Fruit fly (Drosophila melanogaster): Measurements from ENCODE around the gene Ets97D.
A peak's percentile ranks its signal among the peaks of the same experiment; 100 is the strongest.

Ets97D gene

DNA sequence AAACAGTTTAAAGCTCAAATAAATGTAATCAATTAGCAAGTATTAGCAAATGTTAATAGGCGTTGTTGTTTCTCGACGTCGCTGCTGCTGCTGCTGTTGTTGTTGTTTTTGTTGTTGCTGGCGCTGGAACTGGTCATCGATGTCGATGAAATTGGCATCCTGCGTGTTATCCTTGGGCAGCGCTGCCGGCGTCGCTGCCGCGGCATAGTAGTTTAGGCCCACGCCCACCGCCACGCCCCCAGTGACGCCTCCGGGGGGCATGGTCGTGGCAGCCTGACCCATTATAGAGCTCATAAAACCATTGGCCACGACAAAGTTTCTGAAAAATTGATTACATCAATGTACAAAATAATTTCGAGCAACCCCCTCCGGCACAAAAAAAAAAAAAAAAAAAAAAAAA is 35.8 kb downstream of the Ets97D start:
- TF ChIP-seq tj (GFP tag; optimal IDR thresholded peaks at IDR 0.05), result no peak
- TF ChIP-seq CG7045 (GFP tag; optimal IDR thresholded peaks at IDR 0.05), result no peak
- TF ChIP-seq toe (GFP tag; optimal IDR thresholded peaks at IDR 0.05), result no peak
- no peak for TF ChIP-seq ovo (GFP tag; optimal IDR thresholded peaks at IDR 0.05)
- TF ChIP-seq kay (GFP tag; ENCODE audit: borderline replicate concordance), result no peak
- no peak for TF ChIP-seq pad (GFP tag; optimal IDR thresholded peaks at IDR 0.05)
- TF ChIP-seq Hr96 (GFP tag; optimal IDR thresholded peaks at IDR 0.05), result no peak
- no peak for TF ChIP-seq CG5204 (GFP tag; optimal IDR thresholded peaks at IDR 0.05)
- TF ChIP-seq Mnt (GFP tag; optimal IDR thresholded peaks at IDR 0.05), result no peak
- TF ChIP-seq CG11617 (GFP tag; optimal IDR thresholded peaks at IDR 0.05), result no peak
- no peak for TF ChIP-seq CG14711 (tag; optimal IDR thresholded peaks at IDR 0.05)
- TF ChIP-seq bab1 (GFP tag; optimal IDR thresholded peaks at IDR 0.05), result no peak
- no peak for TF ChIP-seq CG7101 (tag; optimal IDR thresholded peaks at IDR 0.05)
- TF ChIP-seq CG1620 (GFP tag; optimal IDR thresholded peaks at IDR 0.05), result no peak

DNA sequence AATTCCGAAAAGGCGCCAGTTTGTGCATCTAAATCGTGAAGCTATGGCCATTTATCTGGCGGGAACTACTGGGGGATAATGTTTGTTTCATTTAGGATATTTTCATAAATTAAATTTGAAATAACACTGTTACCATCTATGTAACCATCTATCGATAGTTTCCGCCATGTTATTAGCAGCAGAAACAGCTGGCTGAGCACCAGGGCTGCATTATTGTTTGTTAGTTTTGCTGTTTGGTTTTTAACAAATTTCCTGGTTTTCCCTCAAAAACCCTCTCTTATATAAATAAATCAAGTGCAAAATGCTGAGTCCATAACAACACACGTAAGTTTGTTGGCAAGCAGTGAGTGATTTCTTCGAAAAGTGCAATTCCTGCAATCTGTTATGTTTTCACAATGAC is 36.3 kb downstream of the Ets97D start, which contains the start of gene CG5500:
TSS of gene CG5500 (plus strand) at position 199 of the 400 bp plus-strand sequence.
- TF ChIP-seq Clk (GFP tag; optimal IDR thresholded peaks at IDR 0.05) (no peak), CG7045 (GFP tag; optimal IDR thresholded peaks at IDR 0.05) (no peak), kay (GFP tag; ENCODE audit: borderline replicate concordance) (peak; percentile 79), ovo (GFP tag; optimal IDR thresholded peaks at IDR 0.05) (no peak), CG11617 (GFP tag; optimal IDR thresholded peaks at IDR 0.05) (no peak), cnc (optimal IDR thresholded peaks at IDR 0.05) (no peak), CG1620 (GFP tag; optimal IDR thresholded peaks at IDR 0.05) (no peak), tj (GFP tag; optimal IDR thresholded peaks at IDR 0.05) (no peak), CG5204 (GFP tag; optimal IDR thresholded peaks at IDR 0.05) (no peak), CG33017 (tag; optimal IDR thresholded peaks at IDR 0.05) (no peak), toe (GFP tag; optimal IDR thresholded peaks at IDR 0.05) (peak; percentile 38), pad (GFP tag; optimal IDR thresholded peaks at IDR 0.05) (no peak), Hr96 (GFP tag; optimal IDR thresholded peaks at IDR 0.05) (no peak), CG12768 (GFP tag; optimal IDR thresholded peaks at IDR 0.05) (no peak), Crg-1 (GFP tag; optimal IDR thresholded peaks at IDR 0.05) (peak; percentile 36), Mnt (GFP tag; optimal IDR thresholded peaks at IDR 0.05) (peak; percentile 7), CG7101 (tag; optimal IDR thresholded peaks at IDR 0.05) (peak; percentile 17), cic (GFP tag; optimal IDR thresholded peaks at IDR 0.05) (peak; percentile 30), CG14711 (tag; optimal IDR thresholded peaks at IDR 0.05) (no peak), bab1 (GFP tag; optimal IDR thresholded peaks at IDR 0.05) (peak; percentile 29)

DNA sequence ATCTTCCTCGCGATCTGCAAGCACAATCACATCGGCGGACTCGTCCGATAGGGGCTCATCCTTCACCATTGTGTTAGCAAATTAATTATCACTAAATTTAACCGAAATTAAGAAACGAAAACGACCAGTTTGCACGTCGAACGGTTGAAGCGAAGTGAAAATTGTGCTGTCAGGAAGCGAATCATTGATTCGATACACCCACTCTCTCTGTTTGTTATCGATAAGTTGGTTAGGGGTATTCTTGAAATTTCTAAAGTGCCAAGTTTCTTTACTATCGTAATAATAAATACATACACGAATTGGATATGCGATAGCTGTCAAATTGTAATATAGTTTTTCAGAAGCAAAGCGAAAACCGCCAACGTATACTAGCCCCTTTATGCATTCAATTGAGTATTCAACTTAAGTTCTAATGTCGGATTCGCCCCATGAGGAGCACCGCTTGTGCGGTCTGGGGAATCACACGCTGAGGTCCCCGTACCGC is 37.1 kb downstream of the Ets97D start, which contains the start of gene Rb97D:
TSS of gene Rb97D (minus strand) at position 199 of the 484 bp plus-strand sequence.
- peak; percentile 77 for TF ChIP-seq Hr96 (GFP tag; optimal IDR thresholded peaks at IDR 0.05)
- no peak for TF ChIP-seq ovo (GFP tag; optimal IDR thresholded peaks at IDR 0.05)
- no peak for TF ChIP-seq kay (GFP tag; ENCODE audit: borderline replicate concordance)
- peak; percentile 61 for TF ChIP-seq Mnt (GFP tag; optimal IDR thresholded peaks at IDR 0.05)
- peak; percentile 36 for TF ChIP-seq CG14711 (tag; optimal IDR thresholded peaks at IDR 0.05)
- TF ChIP-seq tj (GFP tag; optimal IDR thresholded peaks at IDR 0.05), result peak; percentile 42
- peak; percentile 75 for TF ChIP-seq bab1 (GFP tag; optimal IDR thresholded peaks at IDR 0.05)
- TF ChIP-seq Clk (GFP tag; optimal IDR thresholded peaks at IDR 0.05), result peak; percentile 55
- TF ChIP-seq cic (GFP tag; optimal IDR thresholded peaks at IDR 0.05), result no peak
- no peak for TF ChIP-seq CG5204 (GFP tag; optimal IDR thresholded peaks at IDR 0.05)
- peak; percentile 71 for TF ChIP-seq CG7101 (tag; optimal IDR thresholded peaks at IDR 0.05)
- TF ChIP-seq Crg-1 (GFP tag; optimal IDR thresholded peaks at IDR 0.05), result peak; percentile 45
- peak; percentile 72 for TF ChIP-seq CG7045 (GFP tag; optimal IDR thresholded peaks at IDR 0.05)
- peak; percentile 63 for TF ChIP-seq CG33017 (tag; optimal IDR thresholded peaks at IDR 0.05)
- peak; percentile 65 for TF ChIP-seq CG1620 (GFP tag; optimal IDR thresholded peaks at IDR 0.05)
- TF ChIP-seq pad (GFP tag; optimal IDR thresholded peaks at IDR 0.05), result peak; percentile 49
- peak; percentile 69 for TF ChIP-seq CG11617 (GFP tag; optimal IDR thresholded peaks at IDR 0.05)
- peak; percentile 84 for TF ChIP-seq toe (GFP tag; optimal IDR thresholded peaks at IDR 0.05)
- TF ChIP-seq cnc (optimal IDR thresholded peaks at IDR 0.05), result no peak
- peak; percentile 55 for TF ChIP-seq CG12768 (GFP tag; optimal IDR thresholded peaks at IDR 0.05)

DNA sequence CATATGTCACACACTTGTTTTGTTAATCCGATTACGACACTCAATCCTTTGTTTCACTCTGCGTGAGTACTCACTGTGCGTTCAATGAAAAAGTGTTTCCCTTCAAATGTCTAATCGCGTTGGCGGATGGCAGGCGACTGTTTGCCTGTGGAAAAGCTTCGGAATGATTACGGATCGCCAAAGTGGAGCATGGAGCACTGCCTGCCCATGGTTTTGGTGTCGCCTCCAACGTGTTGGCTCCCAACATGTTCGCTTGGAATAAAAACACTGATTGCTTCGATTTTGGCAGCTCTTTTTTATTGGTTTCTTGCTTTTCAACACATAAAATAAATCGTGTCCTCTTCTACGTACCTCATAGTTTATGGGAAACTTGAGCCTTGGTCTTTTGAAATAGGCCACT is 40.8 kb downstream of the Ets97D start, which contains the start of gene SPARC:
TSS of gene SPARC (minus strand) at position 144 of the 400 bp plus-strand sequence.
- no peak for TF ChIP-seq toe (GFP tag; optimal IDR thresholded peaks at IDR 0.05)
- TF ChIP-seq tj (GFP tag; optimal IDR thresholded peaks at IDR 0.05), result peak; percentile 22

DNA sequence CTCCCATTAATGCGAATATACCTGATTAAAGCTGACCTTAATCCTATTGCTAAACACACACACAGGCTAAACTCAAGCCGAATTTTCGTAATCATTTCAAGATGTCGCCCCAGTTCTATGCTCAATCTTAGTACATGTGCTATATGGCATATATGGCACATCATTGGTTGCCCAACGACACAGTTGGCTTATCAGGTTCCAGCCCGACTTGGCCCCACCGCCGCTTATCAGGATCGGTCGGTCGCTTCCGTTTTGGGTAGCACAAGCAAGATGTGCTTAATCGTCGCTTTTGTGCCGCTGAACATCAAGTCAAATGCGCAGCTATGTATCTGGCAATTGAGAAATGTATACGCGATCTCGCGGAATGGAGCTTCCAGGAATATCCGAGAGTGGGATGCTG is 41.6 kb downstream of the Ets97D start:
- TF ChIP-seq kay (GFP tag; ENCODE audit: borderline replicate concordance) (no peak), ovo (GFP tag; optimal IDR thresholded peaks at IDR 0.05) (no peak), CG7045 (GFP tag; optimal IDR thresholded peaks at IDR 0.05) (no peak), CG5204 (GFP tag; optimal IDR thresholded peaks at IDR 0.05) (no peak), Clk (GFP tag; optimal IDR thresholded peaks at IDR 0.05) (no peak), CG14711 (tag; optimal IDR thresholded peaks at IDR 0.05) (no peak), toe (GFP tag; optimal IDR thresholded peaks at IDR 0.05) (no peak)

DNA sequence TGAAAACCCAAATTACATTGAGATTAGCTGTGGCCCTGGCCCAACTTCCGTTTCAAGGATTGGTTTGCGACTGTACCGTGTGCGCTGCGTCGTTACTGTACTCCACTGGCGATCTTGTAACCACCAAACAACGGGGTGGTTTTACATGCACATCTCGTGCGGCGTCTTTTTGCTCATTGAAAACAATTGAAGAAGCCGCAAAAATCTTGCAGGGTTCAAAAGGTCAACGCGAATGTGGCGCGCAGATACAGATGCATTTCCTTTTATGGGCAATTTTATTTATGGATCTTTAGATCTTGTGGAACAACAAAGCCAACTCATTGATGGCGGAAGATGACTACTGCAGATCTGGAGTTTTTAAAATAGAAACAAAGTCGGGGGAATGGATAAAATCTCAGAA is 42.2 kb downstream of the Ets97D start:
- no peak for TF ChIP-seq bab1 (GFP tag; optimal IDR thresholded peaks at IDR 0.05)
- no peak for TF ChIP-seq ovo (GFP tag; optimal IDR thresholded peaks at IDR 0.05)
- no peak for TF ChIP-seq Hr96 (GFP tag; optimal IDR thresholded peaks at IDR 0.05)
- no peak for TF ChIP-seq CG12768 (GFP tag; optimal IDR thresholded peaks at IDR 0.05)
- no peak for TF ChIP-seq Clk (GFP tag; optimal IDR thresholded peaks at IDR 0.05)
- no peak for TF ChIP-seq CG11617 (GFP tag; optimal IDR thresholded peaks at IDR 0.05)
- no peak for TF ChIP-seq Crg-1 (GFP tag; optimal IDR thresholded peaks at IDR 0.05)
- TF ChIP-seq tj (GFP tag; optimal IDR thresholded peaks at IDR 0.05), result no peak
- TF ChIP-seq CG5204 (GFP tag; optimal IDR thresholded peaks at IDR 0.05), result no peak
- no peak for TF ChIP-seq cic (GFP tag; optimal IDR thresholded peaks at IDR 0.05)
- no peak for TF ChIP-seq CG7045 (GFP tag; optimal IDR thresholded peaks at IDR 0.05)
- TF ChIP-seq CG33017 (tag; optimal IDR thresholded peaks at IDR 0.05), result no peak
- no peak for TF ChIP-seq Mnt (GFP tag; optimal IDR thresholded peaks at IDR 0.05)

All from whole organism, adult.